Fruit fly (Drosophila melanogaster) whole organism: ENCODE data around the gene CG12692.
"Not testable (repeated sequence)": the region's sequence is repeated elsewhere in the genome, so short reads cannot be mapped to it uniquely, and the experiment has no call there.

Experiments
- CG8478 ChIP-seq: fragments of >200 bp; optimal IDR thresholded peaks from 2 replicates; lab custom pipeline; 2018; ENCODE audit warnings: inconsistent platforms
- Dll ChIP-seq: fragments of >200 bp; optimal IDR thresholded peaks from 2 replicates; lab custom pipeline; 2017
- EcR ChIP-seq, 2 experiments: fragments of >200 bp; optimal IDR thresholded peaks; 2 replicates each; lab custom pipeline; 2017; ENCODE audit warnings: missing biosample characterization in 2 of 2, missing genetic modification characterization in 2 of 2, missing genetic modification reagents in 2 of 2
- pan ChIP-seq: fragments of >200 bp; optimal IDR thresholded peaks from 2 replicates; lab custom pipeline; 2017

DNA sequence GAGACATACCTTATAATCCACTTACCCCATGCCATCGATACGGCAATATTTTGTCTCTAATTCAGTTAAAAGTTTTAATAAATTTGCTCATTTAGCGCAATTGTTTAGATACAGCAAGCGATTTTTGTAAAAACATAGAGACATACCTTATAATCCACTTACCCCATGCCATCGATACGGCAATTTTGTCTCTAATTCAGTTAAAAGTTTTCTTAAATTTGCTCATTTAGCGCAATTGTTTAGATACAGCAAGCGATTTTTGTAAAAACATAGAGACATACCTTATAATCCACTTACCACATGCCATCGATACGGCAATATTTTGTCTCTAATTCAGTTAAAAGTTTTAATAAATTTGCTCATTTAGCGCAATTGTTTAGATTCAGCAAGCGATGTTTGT, 16.6 kb upstream of the CG12692 start, which contains the start of gene mei-9:
- not testable (repeated sequence) for TF ChIP-seq CG8478; Dll (lab: Kevin White, UChicago); pan; EcR (GFP tag; optimal IDR thresholded peaks at IDR 0.05; lab: Kevin White, UChicago)
